Worm (Caenorhabditis elegans): ENCODE measurements around the gene col-91.

col-91 gene

DNA sequence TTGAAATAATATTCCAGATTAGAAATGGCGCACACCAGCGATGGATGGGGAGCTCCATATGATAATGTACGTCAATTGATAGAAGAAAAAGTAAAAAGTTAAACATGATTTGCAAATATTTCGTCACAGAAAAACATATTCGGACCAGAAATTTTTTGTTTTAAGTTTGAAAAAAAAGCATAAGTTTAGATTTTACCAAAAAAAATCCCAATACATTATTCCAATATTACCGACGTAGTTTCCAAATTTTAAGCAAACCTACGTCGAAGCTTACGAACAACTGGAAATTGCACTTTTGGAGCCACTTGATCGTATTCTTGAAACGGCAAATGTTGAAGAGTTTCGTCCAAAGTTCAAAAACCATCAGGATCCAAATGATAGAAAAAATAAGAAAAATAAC, 30.8 kb downstream of the col-91 start, which contains the start of gene henn-1:
Gene henn-1 (plus strand): TSS at position 18 of the 400 bp plus-strand sequence.
- TF ChIP-seq unc-39 (tag; optimal IDR thresholded peaks at IDR 0.05) (no peak), bed-3 (GFP tag; optimal IDR thresholded peaks at IDR 0.05) (no peak), mep-1 (tag; optimal IDR thresholded peaks at IDR 0.05) (no peak), ceh-43 (GFP tag; optimal IDR thresholded peaks at IDR 0.05) (no peak), elt-3 (tag; optimal IDR thresholded peaks at IDR 0.05) (no peak), nhr-12 (tag; optimal IDR thresholded peaks at IDR 0.05) (no peak), nhr-76 (tag; optimal IDR thresholded peaks at IDR 0.05) (no peak), ces-1 (GFP tag; optimal IDR thresholded peaks at IDR 0.05) (no peak), sptf-1 (tag; optimal IDR thresholded peaks at IDR 0.05) (no peak), ceh-39 (tag; optimal IDR thresholded peaks at IDR 0.05) (no peak), ztf-11 (tag; optimal IDR thresholded peaks at IDR 0.05) (no peak), blmp-1 (tag; optimal IDR thresholded peaks at IDR 0.05) (no peak), ceh-83 (GFP tag; optimal IDR thresholded peaks at IDR 0.05) (no peak), lsy-2 (tag; optimal IDR thresholded peaks at IDR 0.05) (no peak), elt-1 (tag; optimal IDR thresholded peaks at IDR 0.05; ENCODE audit: borderline replicate concordance, insufficient read depth) (no peak), ham-2 (GFP tag; optimal IDR thresholded peaks at IDR 0.05) (no peak), pha-4 (tag; optimal IDR thresholded peaks at IDR 0.05) (no peak), mab-5 (tag; optimal IDR thresholded peaks at IDR 0.05) (no peak), mls-2 (tag; optimal IDR thresholded peaks at IDR 0.05) (no peak)

ce11 chrIII:8229480-8229879, 34.0 kb downstream of the col-91 start:
- no peak for TF ChIP-seq unc-120 (tag; optimal IDR thresholded peaks at IDR 0.05; ENCODE audit: poor library complexity, severe bottlenecking)
- no peak for TF ChIP-seq unc-62 (GFP tag; optimal IDR thresholded peaks at IDR 0.05)

ce11 chrIII:8228916-8229315, 34.5 kb downstream of the col-91 start:
- TF ChIP-seq elt-1 (tag; optimal IDR thresholded peaks at IDR 0.05; ENCODE audit: borderline replicate concordance, insufficient read depth): no peak

DNA sequence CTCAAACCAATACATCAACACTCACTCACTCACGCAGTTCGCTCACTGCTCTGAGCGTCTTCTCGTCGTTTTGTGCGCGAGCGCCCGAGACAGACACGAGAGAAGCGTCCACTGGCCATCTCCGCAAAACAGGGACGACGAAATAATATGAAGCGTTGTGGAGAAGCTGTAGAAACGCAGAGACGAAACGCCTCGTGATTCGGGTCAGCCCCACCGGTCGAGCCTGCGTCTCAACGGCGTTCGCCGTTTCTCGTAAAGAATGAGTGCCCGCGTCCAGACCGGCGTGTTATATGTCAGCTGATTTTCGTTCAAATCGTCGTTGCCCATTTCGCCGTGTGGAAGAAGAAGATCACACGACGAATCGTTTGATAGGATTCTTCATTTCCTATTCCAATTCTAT, 36.0 kb downstream of the col-91 start, which contains the start of gene fbxl-1:
Gene fbxl-1 (plus strand): TSS at position 320 of the 400 bp plus-strand sequence.
- TF ChIP-seq ceh-43 (GFP tag; optimal IDR thresholded peaks at IDR 0.05) (no peak), nhr-237 (tag; optimal IDR thresholded peaks at IDR 0.05) (no peak), unc-120 (tag; optimal IDR thresholded peaks at IDR 0.05; ENCODE audit: poor library complexity, severe bottlenecking) (peak; percentile 71), ham-2 (GFP tag; optimal IDR thresholded peaks at IDR 0.05) (peak; percentile 33), sptf-1 (tag; optimal IDR thresholded peaks at IDR 0.05) (no peak), mep-1 (tag; optimal IDR thresholded peaks at IDR 0.05) (no peak), sem-2 (GFP tag; optimal IDR thresholded peaks at IDR 0.05) (no peak), ces-1 (GFP tag; optimal IDR thresholded peaks at IDR 0.05) (no peak), mls-2 (tag; optimal IDR thresholded peaks at IDR 0.05) (peak; percentile 35), unc-62 (GFP tag; optimal IDR thresholded peaks at IDR 0.05) (no peak), nhr-28 (tag; optimal IDR thresholded peaks at IDR 0.05) (no peak), drap-1 (GFP tag; optimal IDR thresholded peaks at IDR 0.05) (peak; percentile 34), elt-1 (tag; optimal IDR thresholded peaks at IDR 0.05; ENCODE audit: borderline replicate concordance, insufficient read depth) (no peak), lin-13 (tag; optimal IDR thresholded peaks at IDR 0.05) (no peak), lin-32 (GFP tag; optimal IDR thresholded peaks at IDR 0.05) (no peak)

ce11 chrIII:8226178-8226577, 37.3 kb downstream of the col-91 start, which contains the start of gene rfs-1:
rfs-1 (plus strand) TSS chrIII:8226478.
- TF ChIP-seq blmp-1 (tag; optimal IDR thresholded peaks at IDR 0.05): no peak
- TF ChIP-seq sem-2 (GFP tag; optimal IDR thresholded peaks at IDR 0.05): no peak
- no peak for TF ChIP-seq ztf-11 (tag; optimal IDR thresholded peaks at IDR 0.05)
- TF ChIP-seq zip-8 (tag; optimal IDR thresholded peaks at IDR 0.05): no peak
- no peak for TF ChIP-seq ceh-83 (GFP tag; optimal IDR thresholded peaks at IDR 0.05)
- TF ChIP-seq nhr-28 (tag; optimal IDR thresholded peaks at IDR 0.05): no peak
- TF ChIP-seq nhr-76 (tag; optimal IDR thresholded peaks at IDR 0.05): no peak
- no peak for TF ChIP-seq lsy-2 (tag; optimal IDR thresholded peaks at IDR 0.05)
- no peak for TF ChIP-seq flh-1 (GFP tag; optimal IDR thresholded peaks at IDR 0.05)
- TF ChIP-seq nhr-237 (tag; optimal IDR thresholded peaks at IDR 0.05): no peak
- no peak for TF ChIP-seq drap-1 (GFP tag; optimal IDR thresholded peaks at IDR 0.05)
- TF ChIP-seq nhr-12 (tag; optimal IDR thresholded peaks at IDR 0.05): no peak
- TF ChIP-seq unc-39 (tag; optimal IDR thresholded peaks at IDR 0.05): no peak
- TF ChIP-seq ceh-39 (tag; optimal IDR thresholded peaks at IDR 0.05): no peak
- no peak for TF ChIP-seq tbx-8 (GFP tag; optimal IDR thresholded peaks at IDR 0.05)
- TF ChIP-seq ceh-43 (GFP tag; optimal IDR thresholded peaks at IDR 0.05): no peak
- no peak for TF ChIP-seq mls-2 (tag; optimal IDR thresholded peaks at IDR 0.05)
- TF ChIP-seq pha-4 (tag; optimal IDR thresholded peaks at IDR 0.05): no peak
- no peak for TF ChIP-seq M03D4.4 (tag; optimal IDR thresholded peaks at IDR 0.05)
